Worm (Caenorhabditis elegans) whole organism, L1 larva: ENCODE measurements around the gene F10E9.7.

ENCODE experiments used
- egl-27 ChIP-seq, 2 experiments: fragments of 150-350 bp in 1 of 2; sonication (generic microtip); optimal IDR thresholded peaks; 3 replicates each; lab custom pipeline; 2017 to 2018; ENCODE audit warnings: missing biosample characterization in 2 of 2, missing genetic modification characterization in 2 of 2, missing genetic modification reagents in 2 of 2
- lin-15B ChIP-seq: fragments of 150-350 bp; sonication (generic microtip); optimal IDR thresholded peaks from 3 replicates; lab custom pipeline; 2014; ENCODE audit warnings: missing biosample characterization, missing genetic modification characterization
- nhr-11 ChIP-seq: fragments of 150-350 bp; optimal IDR thresholded peaks from 2 replicates; lab custom pipeline; 2014; ENCODE audit warnings: missing biosample characterization, missing genetic modification characterization
- nhr-90 ChIP-seq: sonication (generic microtip); optimal IDR thresholded peaks from 2 replicates; lab custom pipeline; 2016; ENCODE audit warnings: mild to moderate bottlenecking, missing genetic modification characterization, missing compliant biosample characterization; ENCODE audit not compliant: poor library complexity
- skn-1 ChIP-seq: fragments of 150-350 bp; optimal IDR thresholded peaks from 2 replicates; lab custom pipeline; 2014; ENCODE audit warnings: missing biosample characterization, missing genetic modification characterization
- snu-23 ChIP-seq: sonication (generic microtip); optimal IDR thresholded peaks from 2 replicates; lab custom pipeline; 2016; ENCODE audit warnings: missing genetic modification characterization, missing compliant biosample characterization
- sox-4 ChIP-seq: sonication (generic microtip); optimal IDR thresholded peaks from 2 replicates; lab custom pipeline; 2016; ENCODE audit warnings: missing genetic modification characterization, missing compliant biosample characterization
- unc-62 ChIP-seq: fragments of 150-350 bp; optimal IDR thresholded peaks from 2 replicates; lab custom pipeline; 2014; ENCODE audit warnings: missing biosample characterization, missing genetic modification reagents, missing genetic modification characterization

ce11 chrIII:8258045-8258444 is 49.2 kb downstream of the F10E9.7 start, which contains the start of gene ncr-2:
- TF ChIP-seq nhr-11 (tag; lab: Kevin White, UChicago) (no peak), unc-62 (GFP tag; lab: Kevin White, UChicago) (no peak), lin-15B (tag; lab: Kevin White, UChicago) (no peak), sox-4 (tag; lab: Kevin White, UChicago) (no peak), egl-27 (tag; optimal IDR thresholded peaks at IDR 0.05; lab: Kevin White, UChicago) (no peak), nhr-90 (no peak), snu-23 (GFP tag; lab: Kevin White, UChicago) (no peak), skn-1 (no peak)
